Worm (Caenorhabditis elegans) whole organism, young adult: Measurements from ENCODE around the gene T02G5.3.

Source experiments
- B0035.1 ChIP-seq: sonication (generic microtip); optimal IDR thresholded peaks from 2 replicates; lab custom pipeline; 2016; ENCODE audit warnings: missing genetic modification characterization, mild to moderate bottlenecking, missing compliant biosample characterization, missing genotype, missing genetic modification reagents
- B0336.3 ChIP-seq: fragments of 200-800 bp; sonication (Bioruptor generic); IDR thresholded peaks from 2 replicates; pipeline ENCODE4 v1.3.6; 2022; ENCODE audit warnings: missing genetic modification characterization, missing compliant biosample characterization
- C06A6.2 ChIP-seq: fragments of 200-800 bp; sonication (Bioruptor generic); conservative IDR thresholded peaks from 2 replicates; pipeline ENCODE4 v1.3.6; 2022; ENCODE audit warnings: missing genetic modification characterization, missing compliant biosample characterization
- C17E4.6 ChIP-seq: fragments of 200-800 bp; sonication (Bioruptor generic); IDR thresholded peaks from 2 replicates; pipeline ENCODE4 v1.3.6; 2022; ENCODE audit warnings: missing genetic modification reagents, missing genetic modification characterization, missing compliant biosample characterization
- D2030.7 ChIP-seq: fragments of 200-800 bp; sonication (Bioruptor generic); IDR thresholded peaks from 2 replicates; pipeline ENCODE4 v1.3.6; 2022; ENCODE audit warnings: missing genetic modification reagents, missing genetic modification characterization, missing compliant biosample characterization
- F22D6.2 ChIP-seq: sonication (generic microtip); optimal IDR thresholded peaks from 2 replicates; lab custom pipeline; 2016; ENCODE audit warnings: mild to moderate bottlenecking, missing genetic modification characterization, missing compliant biosample characterization
- F23B12.7 ChIP-seq: sonication (generic microtip); optimal IDR thresholded peaks from 2 replicates; lab custom pipeline; 2017; ENCODE audit warnings: missing genetic modification characterization, mild to moderate bottlenecking, missing compliant biosample characterization, antibody characterized with exemption, moderate library complexity; ENCODE audit not compliant: insufficient read depth
- F33H1.4 ChIP-seq: fragments of 200-800 bp; sonication (Bioruptor generic); IDR thresholded peaks from 2 replicates; pipeline ENCODE4 v1.3.6; 2022; ENCODE audit warnings: missing genetic modification reagents, missing genetic modification characterization, missing compliant biosample characterization
- F49E8.2 ChIP-seq: sonication (generic microtip); optimal IDR thresholded peaks from 3 replicates; lab custom pipeline; 2017; ENCODE audit warnings: missing genetic modification characterization, mild to moderate bottlenecking, missing compliant biosample characterization, antibody characterized with exemption, moderate library complexity; ENCODE audit not compliant: insufficient read depth
- F55B11.4 ChIP-seq: sonication (generic microtip); optimal IDR thresholded peaks from 2 replicates; lab custom pipeline; 2016; ENCODE audit warnings: missing compliant biosample characterization, missing genetic modification characterization, borderline replicate concordance; ENCODE audit not compliant: insufficient read depth
- F57A8.1 ChIP-seq: fragments of 200-800 bp; sonication (Bioruptor generic); optimal IDR thresholded peaks from 2 replicates; lab custom pipeline; 2018; ENCODE audit warnings: mild to moderate bottlenecking, missing genetic modification characterization, moderate library complexity, missing compliant biosample characterization
- K11D2.4 ChIP-seq: fragments of 200-800 bp; sonication (Bioruptor generic); IDR thresholded peaks from 2 replicates; pipeline ENCODE4 v1.3.6; 2022; ENCODE audit warnings: missing genetic modification reagents, missing genetic modification characterization, missing compliant biosample characterization
- K12H6.12 ChIP-seq: fragments of 200-800 bp; sonication (Bioruptor generic); optimal IDR thresholded peaks from 2 replicates; lab custom pipeline; 2018; ENCODE audit warnings: mild to moderate bottlenecking, missing genetic modification characterization, missing compliant biosample characterization
- Y53F4B.3 ChIP-seq: fragments of 200-800 bp; sonication (Bioruptor generic); IDR thresholded peaks from 2 replicates; pipeline ENCODE4 v1.3.6; 2022; ENCODE audit warnings: missing genetic modification reagents, missing genetic modification characterization, missing compliant biosample characterization
- Y67H2A.10 ChIP-seq: fragments of 200-800 bp; sonication (Bioruptor generic); conservative IDR thresholded peaks from 2 replicates; pipeline ENCODE4 v1.3.6; 2022; ENCODE audit warnings: missing genetic modification reagents, missing genetic modification characterization, missing compliant biosample characterization
- Y79H2A.3 ChIP-seq: fragments of 200-800 bp; sonication (Bioruptor generic); conservative IDR thresholded peaks from 2 replicates; pipeline ENCODE4 v1.3.6; 2022; ENCODE audit warnings: missing genetic modification reagents, missing genetic modification characterization, missing compliant biosample characterization
- ZK185.1 ChIP-seq: sonication (generic microtip); optimal IDR thresholded peaks from 2 replicates; lab custom pipeline; 2016; ENCODE audit warnings: mild to moderate bottlenecking, missing genetic modification characterization, missing compliant biosample characterization; ENCODE audit not compliant: poor library complexity, severe bottlenecking
- aptf-2 ChIP-seq: fragments of 200-800 bp; sonication (Bioruptor generic); conservative IDR thresholded peaks from 2 replicates; pipeline ENCODE4 v1.3.6; 2022; ENCODE audit warnings: missing genetic modification reagents, missing genetic modification characterization, missing compliant biosample characterization
- atf-7 ChIP-seq: sonication (generic microtip); optimal IDR thresholded peaks from 2 replicates; lab custom pipeline; 2017; ENCODE audit warnings: mild to moderate bottlenecking, missing genetic modification characterization, missing compliant biosample characterization
- bed-1 ChIP-seq: fragments of 200-800 bp; sonication (Bioruptor generic); IDR thresholded peaks from 2 replicates; pipeline ENCODE4 v1.3.6; 2022; ENCODE audit warnings: missing genetic modification reagents, missing genetic modification characterization, missing compliant biosample characterization
- cebp-2 ChIP-seq: fragments of 200-800 bp; sonication (Bioruptor generic); IDR thresholded peaks from 2 replicates; pipeline ENCODE4 v1.3.6; 2022; ENCODE audit warnings: missing genetic modification characterization, missing compliant biosample characterization
- dox-1 ChIP-seq: fragments of 200-800 bp; sonication (Bioruptor generic); IDR thresholded peaks from 2 replicates; pipeline ENCODE4 v1.3.6; 2022; ENCODE audit warnings: missing genetic modification reagents, missing genetic modification characterization, missing compliant biosample characterization
- efl-1 ChIP-seq: fragments of 150-350 bp; optimal IDR thresholded peaks from 2 replicates; lab custom pipeline; 2014; ENCODE audit warnings: missing biosample characterization, missing genetic modification reagents, missing genetic modification characterization
- egrh-3 ChIP-seq: fragments of 200-800 bp; sonication (Bioruptor generic); IDR thresholded peaks from 2 replicates; pipeline ENCODE4 v1.3.6; 2022; ENCODE audit warnings: missing genetic modification reagents, missing genetic modification characterization, missing compliant biosample characterization
- ets-4 ChIP-seq: fragments of 200-800 bp; sonication (Bioruptor generic); optimal IDR thresholded peaks from 2 replicates; lab custom pipeline; 2018; ENCODE audit warnings: mild to moderate bottlenecking, missing genetic modification characterization, missing compliant biosample characterization
- fkh-3 ChIP-seq: sonication (generic microtip); optimal IDR thresholded peaks from 2 replicates; lab custom pipeline; 2016; ENCODE audit warnings: mild to moderate bottlenecking, missing genetic modification characterization, missing compliant biosample characterization
- gei-17 ChIP-seq: fragments of 200-800 bp; sonication (Bioruptor generic); optimal IDR thresholded peaks from 2 replicates; lab custom pipeline; 2018; ENCODE audit warnings: mild to moderate bottlenecking, missing genetic modification characterization, missing compliant biosample characterization
- hlh-26 ChIP-seq: fragments of 200-800 bp; sonication (Bioruptor generic); conservative IDR thresholded peaks from 2 replicates; pipeline ENCODE4 v1.3.6; 2022; ENCODE audit warnings: missing genetic modification reagents, missing genetic modification characterization, missing compliant biosample characterization
- hmg-1.2 ChIP-seq: fragments of 200-800 bp; sonication (Bioruptor generic); IDR thresholded peaks from 2 replicates; pipeline ENCODE4 v1.3.6; 2022; ENCODE audit warnings: missing genetic modification reagents, missing genetic modification characterization, missing compliant biosample characterization
- hmg-20 ChIP-seq: fragments of 200-800 bp; sonication (Bioruptor generic); IDR thresholded peaks from 2 replicates; pipeline ENCODE4 v1.3.6; 2022; ENCODE audit warnings: missing genetic modification reagents, missing genetic modification characterization, missing compliant biosample characterization
- lag-1 ChIP-seq: fragments of 200-800 bp; sonication (Bioruptor generic); IDR thresholded peaks from 2 replicates; pipeline ENCODE4 v1.3.6; 2022; ENCODE audit warnings: missing genetic modification reagents, missing genetic modification characterization, missing compliant biosample characterization
- lin-40 ChIP-seq: sonication (generic microtip); optimal IDR thresholded peaks from 2 replicates; lab custom pipeline; 2016; ENCODE audit warnings: missing genetic modification characterization, mild to moderate bottlenecking, missing compliant biosample characterization, missing genotype, missing genetic modification reagents
- lin-54 ChIP-seq: fragments of 200-800 bp; sonication (Bioruptor generic); optimal IDR thresholded peaks from 2 replicates; lab custom pipeline; 2018; ENCODE audit warnings: mild to moderate bottlenecking, missing genetic modification characterization, missing compliant biosample characterization
- lir-1 ChIP-seq: fragments of 200-800 bp; sonication (Bioruptor generic); conservative IDR thresholded peaks from 2 replicates; pipeline ENCODE4 v1.3.6; 2022; ENCODE audit warnings: missing genetic modification reagents, missing genetic modification characterization, missing compliant biosample characterization
- lsl-1 ChIP-seq: fragments of 200-800 bp; sonication (Bioruptor generic); optimal IDR thresholded peaks from 2 replicates; lab custom pipeline; 2018; ENCODE audit warnings: mild to moderate bottlenecking, missing genetic modification characterization, moderate library complexity, missing compliant biosample characterization
- madf-3 ChIP-seq: fragments of 200-800 bp; sonication (Bioruptor generic); IDR thresholded peaks from 2 replicates; pipeline ENCODE4 v1.3.6; 2022; ENCODE audit warnings: missing genetic modification reagents, missing genetic modification characterization, missing compliant biosample characterization
- madf-6 ChIP-seq: fragments of 200-800 bp; sonication (Bioruptor generic); IDR thresholded peaks from 2 replicates; pipeline ENCODE4 v1.3.6; 2022; ENCODE audit warnings: missing genetic modification reagents, missing genetic modification characterization, missing compliant biosample characterization
- madf-8 ChIP-seq: fragments of 200-800 bp; sonication (Bioruptor generic); conservative IDR thresholded peaks from 2 replicates; pipeline ENCODE4 v1.3.6; 2022; ENCODE audit warnings: missing genetic modification reagents, missing genetic modification characterization, missing compliant biosample characterization
- mxl-1 ChIP-seq: sonication (generic microtip); optimal IDR thresholded peaks from 2 replicates; lab custom pipeline; 2016; ENCODE audit warnings: missing genetic modification characterization, missing compliant biosample characterization
- nfya-1 ChIP-seq: sonication (generic microtip); optimal IDR thresholded peaks from 2 replicates; lab custom pipeline; 2017; ENCODE audit warnings: antibody characterized with exemption, missing compliant biosample characterization, missing genetic modification characterization, borderline replicate concordance; ENCODE audit not compliant: insufficient read depth
- nfyb-1 ChIP-seq: fragments of 200-800 bp; sonication (Bioruptor generic); IDR thresholded peaks from 2 replicates; pipeline ENCODE4 v1.3.6; 2022; ENCODE audit warnings: missing genetic modification reagents, missing genetic modification characterization, missing compliant biosample characterization
- nhr-27 ChIP-seq: fragments of 200-800 bp; sonication (Bioruptor generic); optimal IDR thresholded peaks from 2 replicates; lab custom pipeline; 2018; ENCODE audit warnings: mild to moderate bottlenecking, missing genetic modification characterization, moderate library complexity, missing compliant biosample characterization
- nhr-80 ChIP-seq: sonication (generic microtip); optimal IDR thresholded peaks from 2 replicates; lab custom pipeline; 2016; ENCODE audit warnings: missing genetic modification characterization, missing compliant biosample characterization
- sea-2 ChIP-seq: fragments of 200-800 bp; sonication (Bioruptor generic); IDR thresholded peaks from 2 replicates; pipeline ENCODE4 v1.3.6; 2022; ENCODE audit warnings: missing genetic modification characterization, missing compliant biosample characterization
- ztf-3 ChIP-seq: fragments of 200-800 bp; sonication (Bioruptor generic); optimal IDR thresholded peaks from 2 replicates; lab custom pipeline; 2018; ENCODE audit warnings: mild to moderate bottlenecking, missing genetic modification characterization, missing compliant biosample characterization
- ztf-6 ChIP-seq: fragments of 200-800 bp; sonication (Bioruptor generic); IDR thresholded peaks from 2 replicates; pipeline ENCODE4 v1.3.6; 2022; ENCODE audit warnings: missing genetic modification reagents, missing genetic modification characterization, missing compliant biosample characterization

Gene T02G5.3

DNA sequence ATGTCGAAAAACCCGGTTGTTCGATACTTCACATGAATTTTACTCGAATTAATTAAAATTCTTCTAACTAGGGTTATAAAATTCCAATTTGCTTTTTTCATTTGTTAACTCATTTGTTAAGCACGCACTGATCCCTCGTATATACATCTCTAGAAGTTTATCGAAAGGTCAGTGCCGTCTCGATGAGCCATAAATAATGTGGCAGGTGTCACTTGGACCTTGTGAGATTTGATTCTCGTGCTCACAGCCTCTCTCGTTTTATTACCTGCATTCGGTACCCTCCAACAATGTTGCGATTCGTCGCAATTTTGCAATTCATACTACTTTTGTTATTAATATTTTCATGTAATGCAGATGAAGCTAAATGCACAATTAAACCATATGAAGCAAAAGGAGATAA is 23.2 kb downstream of the T02G5.3 start, which contains the start of gene spon-1:
TSS of gene spon-1 (plus strand) at position 208 of the 400 bp plus-strand sequence.
- no peak for TF ChIP-seq C06A6.2 (GFP tag; lab: Robert Waterston, UW)
- TF ChIP-seq F57A8.1 = no peak
- no peak for TF ChIP-seq hmg-1.2 (GFP tag; lab: Robert Waterston, UW)
- TF ChIP-seq Y53F4B.3 = no peak
- TF ChIP-seq hmg-20 (GFP tag; lab: Robert Waterston, UW) = no peak
- TF ChIP-seq mxl-1 (tag; lab: Kevin White, UChicago) = no peak
- TF ChIP-seq Y79H2A.3 (GFP tag; lab: Robert Waterston, UW) = no peak
- no peak for TF ChIP-seq ztf-3 (GFP tag; lab: Kevin White, UChicago)
- no peak for TF ChIP-seq F23B12.7
- TF ChIP-seq F49E8.2 (tag; lab: Kevin White, UChicago) = no peak
- TF ChIP-seq nhr-27 = no peak
- TF ChIP-seq cebp-2 (GFP tag; lab: Robert Waterston, UW) = no peak
- TF ChIP-seq dox-1 (GFP tag; lab: Robert Waterston, UW) = no peak
- TF ChIP-seq D2030.7 (GFP tag; lab: Robert Waterston, UW) = no peak
- TF ChIP-seq bed-1 = no peak
- TF ChIP-seq ets-4 (GFP tag; lab: Kevin White, UChicago) = no peak
- TF ChIP-seq sea-2 (GFP tag; lab: Robert Waterston, UW) = no peak

DNA sequence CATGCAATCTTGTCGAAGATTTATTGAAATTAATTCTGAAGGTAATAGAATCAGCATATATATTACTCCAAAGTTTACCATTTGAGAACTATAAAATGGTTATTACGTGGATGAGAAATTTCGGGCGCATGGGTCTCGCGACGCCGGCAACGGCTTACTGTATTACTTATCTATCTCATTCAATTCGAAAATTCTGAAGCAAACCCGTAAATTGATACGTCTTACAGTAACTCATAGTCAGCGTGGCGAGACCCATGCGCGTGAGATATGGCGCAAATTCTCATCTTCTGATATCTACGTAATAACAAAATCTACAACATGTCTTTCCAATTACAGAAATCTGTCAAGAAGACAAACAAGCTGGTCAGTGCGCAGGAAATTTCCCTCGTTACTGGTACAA is 26.3 kb downstream of the T02G5.3 start:
- no peak for TF ChIP-seq Y67H2A.10 (GFP tag; lab: Robert Waterston, UW)
- no peak for TF ChIP-seq egrh-3 (GFP tag; lab: Robert Waterston, UW)
- TF ChIP-seq nfya-1 (tag; lab: Kevin White, UChicago) = no peak
- TF ChIP-seq B0035.1 (tag; lab: Kevin White, UChicago) = no peak
- TF ChIP-seq atf-7 (tag; lab: Kevin White, UChicago) = no peak
- no peak for TF ChIP-seq lir-1 (GFP tag; lab: Robert Waterston, UW)
- TF ChIP-seq efl-1 = no peak
- no peak for TF ChIP-seq lag-1 (GFP tag; lab: Robert Waterston, UW)
- TF ChIP-seq fkh-3 (tag; lab: Kevin White, UChicago) = no peak
- TF ChIP-seq nhr-80 (tag; lab: Kevin White, UChicago) = no peak
- no peak for TF ChIP-seq ZK185.1 (tag; lab: Kevin White, UChicago)
- no peak for TF ChIP-seq dox-1 (GFP tag; lab: Robert Waterston, UW)
- no peak for TF ChIP-seq lsl-1 (GFP tag; lab: Kevin White, UChicago)
- no peak for TF ChIP-seq aptf-2 (GFP tag; lab: Robert Waterston, UW)
- TF ChIP-seq F55B11.4 = no peak
- TF ChIP-seq gei-17 (GFP tag; lab: Kevin White, UChicago) = no peak
- no peak for TF ChIP-seq ztf-3 (GFP tag; lab: Kevin White, UChicago)
- no peak for TF ChIP-seq ztf-6 (GFP tag; lab: Robert Waterston, UW)
- no peak for TF ChIP-seq C17E4.6

DNA sequence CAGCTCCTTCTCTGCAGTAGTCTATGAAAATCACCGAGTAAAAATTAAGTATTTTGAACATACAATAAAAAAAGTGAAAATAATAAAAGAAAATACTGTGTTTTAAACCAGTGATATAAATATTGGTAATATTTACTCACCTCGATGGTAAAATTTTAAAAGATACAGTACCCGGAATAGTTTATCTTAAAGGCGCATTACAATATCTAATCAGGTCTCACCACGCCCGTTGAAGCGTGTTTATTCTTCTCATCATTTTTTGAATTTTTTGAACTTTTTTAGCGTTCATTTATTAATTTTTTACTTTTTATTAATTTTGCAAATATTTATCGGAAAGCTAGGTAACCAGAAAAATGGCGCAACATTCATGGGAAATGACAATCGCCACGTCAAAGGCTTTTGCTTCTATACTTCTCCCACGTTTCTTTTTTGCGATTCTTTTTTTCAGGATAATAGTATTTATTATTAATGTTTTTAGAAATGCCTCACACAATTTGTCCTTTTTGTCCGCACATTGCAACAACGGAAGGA is 28.6 kb downstream of the T02G5.3 start, which contains the start of gene F10E7.2:
TSS of gene F10E7.2 (plus strand) at position 481 of the 531 bp plus-strand sequence.
- TF ChIP-seq ZK185.1 (tag; lab: Kevin White, UChicago) = no peak
- TF ChIP-seq B0336.3 (GFP tag; lab: Robert Waterston, UW) = no peak
- TF ChIP-seq F33H1.4 (GFP tag; lab: Robert Waterston, UW) = peak; percentile 84
- peak; percentile 30; the same call in 1 of the 2 replicates for TF ChIP-seq madf-8
- TF ChIP-seq lin-40 = no peak
- TF ChIP-seq K11D2.4 (GFP tag; lab: Robert Waterston, UW) = no peak
- TF ChIP-seq lin-54 (GFP tag; lab: Kevin White, UChicago) = peak; percentile 18
- no peak for TF ChIP-seq madf-3
- no peak for TF ChIP-seq F22D6.2 (tag; lab: Kevin White, UChicago)
- TF ChIP-seq K12H6.12 = no peak
- TF ChIP-seq nfyb-1 (GFP tag; lab: Robert Waterston, UW) = no peak
- TF ChIP-seq gei-17 (GFP tag; lab: Kevin White, UChicago) = no peak
- no peak for TF ChIP-seq Y67H2A.10 (GFP tag; lab: Robert Waterston, UW)
- TF ChIP-seq madf-6 (GFP tag; lab: Robert Waterston, UW) = peak; percentile 86
- no peak for TF ChIP-seq cebp-2 (GFP tag; lab: Robert Waterston, UW)
- no peak for TF ChIP-seq hlh-26 (GFP tag; lab: Robert Waterston, UW)
